Fruit fly (Drosophila melanogaster) whole organism, embryonic: ENCODE results near the gene wus.

Experiments used
- CG14441 ChIP-seq: fragments of 200-800 bp; sonication (Bioruptor generic); IDR thresholded peaks from 2 replicates; pipeline ENCODE4 v1.3.6; 2022; ENCODE audit warnings: missing biosample characterization, missing genetic modification characterization
- CG17912 ChIP-seq: fragments of 200-800 bp; sonication (Bioruptor generic); optimal IDR thresholded peaks from 2 replicates; lab custom pipeline; 2018; ENCODE audit warnings: missing biosample characterization, mild to moderate bottlenecking, missing genetic modification characterization
- CG6254 ChIP-seq: fragments of 200-800 bp; sonication (Bioruptor generic); optimal IDR thresholded peaks from 3 replicates; lab custom pipeline; 2017; ENCODE audit warnings: mild to moderate bottlenecking, missing biosample characterization, missing genetic modification reagents, missing genetic modification characterization
- CG6791 ChIP-seq: fragments of 200-800 bp; sonication (Bioruptor generic); IDR thresholded peaks from 3 replicates; pipeline ENCODE4 v1.3.6; 2022; ENCODE audit warnings: missing biosample characterization, missing genetic modification characterization; ENCODE audit not compliant: partially characterized antibody
- CG9727 ChIP-seq: fragments of 200-800 bp; sonication (Bioruptor generic); optimal IDR thresholded peaks from 3 replicates; lab custom pipeline; 2017; ENCODE audit warnings: missing biosample characterization, mild to moderate bottlenecking, missing genetic modification characterization
- Dfd ChIP-seq, 2 experiments: fragments of >200 bp; optimal IDR thresholded peaks; 2 replicates each; lab custom pipeline; 2017; ENCODE audit warnings: missing biosample characterization in 2 of 2, missing genetic modification characterization in 2 of 2
- Six4 ChIP-seq: fragments of 200-800 bp; sonication (Bioruptor generic); optimal IDR thresholded peaks from 2 replicates; lab custom pipeline; 2016; ENCODE audit warnings: missing biosample characterization, missing genetic modification characterization
- her ChIP-seq: fragments of 200-800 bp; sonication (Bioruptor generic); optimal IDR thresholded peaks from 2 replicates; lab custom pipeline; 2016; ENCODE audit warnings: missing biosample characterization, missing genetic modification characterization
- sob ChIP-seq: fragments of 200-800 bp; sonication (Bioruptor generic); IDR thresholded peaks from 2 replicates; pipeline ENCODE4 v1.3.6; 2022; ENCODE audit warnings: missing biosample characterization, missing genetic modification characterization

DNA sequence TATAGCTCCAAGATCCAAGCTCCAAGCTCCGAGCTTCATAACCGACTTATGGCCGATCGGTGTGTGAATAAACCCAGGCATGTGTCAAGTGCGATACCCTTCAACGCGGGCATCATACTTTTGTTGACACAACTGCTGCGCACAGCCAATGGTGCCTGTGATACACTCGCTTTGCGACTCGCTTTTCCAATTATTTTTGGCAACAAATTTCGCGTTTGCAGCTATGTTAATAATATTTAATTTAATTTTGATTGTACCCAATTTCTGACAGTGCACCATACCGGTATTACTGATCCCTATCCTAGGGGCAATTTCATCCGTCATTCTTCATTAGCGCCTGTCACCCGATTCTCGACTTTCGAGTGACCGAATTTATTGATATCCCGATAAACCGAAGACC lies 17.2 kb downstream of the wus start:
- TF ChIP-seq CG6791 (no peak), sob (GFP tag; lab: Robert Waterston, UW) (no peak), CG14441 (GFP tag; lab: Robert Waterston, UW) (no peak), CG9727 (no peak), Six4 (GFP tag; lab: Kevin White, UChicago) (no peak), her (GFP tag; lab: Kevin White, UChicago) (no peak), Dfd (GFP tag; optimal IDR thresholded peaks at IDR 0.05; lab: Kevin White, UChicago) (no peak), CG17912 (GFP tag; lab: Kevin White, UChicago) (no peak), CG6254 (GFP tag; lab: Kevin White, UChicago) (no peak)
